Worm (Caenorhabditis elegans): ENCODE measurements around the gene znf-622.

- no peak for TF ChIP-seq syd-9 (tag; optimal IDR thresholded peaks at IDR 0.05)
- TF ChIP-seq fkh-10 (GFP tag; optimal IDR thresholded peaks at IDR 0.05) = no peak
- no peak for TF ChIP-seq F13H6.1 (tag; optimal IDR thresholded peaks at IDR 0.05)
- TF ChIP-seq nfya-1 (tag; optimal IDR thresholded peaks at IDR 0.05) = no peak
- no peak for TF ChIP-seq nhr-11 (tag; optimal IDR thresholded peaks at IDR 0.05)
- TF ChIP-seq dmd-4 (tag; optimal IDR thresholded peaks at IDR 0.05; ENCODE audit: borderline replicate concordance) = no peak
- no peak for TF ChIP-seq T23F11.4 (GFP tag; optimal IDR thresholded peaks at IDR 0.05)
- TF ChIP-seq lin-11 (tag; optimal IDR thresholded peaks at IDR 0.05) = no peak
- TF ChIP-seq rnt-1 (tag; optimal IDR thresholded peaks at IDR 0.05) = no peak
- no peak for TF ChIP-seq dve-1 (tag; optimal IDR thresholded peaks at IDR 0.05)
- TF ChIP-seq sox-4 (tag; optimal IDR thresholded peaks at IDR 0.05) = no peak
Measured at ce11 chrIII:6334364-6334763, 47.1 kb upstream of the znf-622 start.

Data from whole organism, late embryonic.